Worm (Caenorhabditis elegans): ENCODE results near the gene fre-1.

- TF ChIP-seq R02D3.7 (tag; optimal IDR thresholded peaks at IDR 0.05) (no peak), nhr-25 (tag; optimal IDR thresholded peaks at IDR 0.05) (no peak), ztf-4 (tag; optimal IDR thresholded peaks at IDR 0.05) (no peak), unc-62 (GFP tag; optimal IDR thresholded peaks at IDR 0.05) (no peak), snpc-4 (tag; optimal IDR thresholded peaks at IDR 0.05) (no peak), ama-1 (optimal IDR thresholded peaks at IDR 0.05) (no peak), nhr-77 (tag; optimal IDR thresholded peaks at IDR 0.05) (no peak), nhr-11 (tag; optimal IDR thresholded peaks at IDR 0.05) (no peak), elt-1 (tag; optimal IDR thresholded peaks at IDR 0.05) (no peak), nhr-237 (tag; optimal IDR thresholded peaks at IDR 0.05) (no peak), crh-2 (tag; optimal IDR thresholded peaks at IDR 0.05) (no peak), blmp-1 (tag; optimal IDR thresholded peaks at IDR 0.05; ENCODE audit: insufficient read depth) (no peak)
These were observed 7.4 kb upstream of the fre-1 start, which contains the start of gene nlp-69 for ce11 chrV:20094908-20095307.
